Worm (Caenorhabditis elegans) whole organism, midembryonic: Measurements from ENCODE around the gene fbxb-74.

ENCODE experiments used
- flt-1 ChIP-seq: fragments of 200-800 bp; sonication (Bioruptor generic); IDR thresholded peaks from 2 replicates; pipeline ENCODE4 v1.3.6; 2022; ENCODE audit warnings: missing genetic modification characterization, missing compliant biosample characterization
- ref-1 ChIP-seq: fragments of 200-800 bp; sonication (Bioruptor generic); conservative IDR thresholded peaks from 2 replicates; pipeline ENCODE4 v1.3.6; 2022; ENCODE audit warnings: missing genetic modification reagents, missing genetic modification characterization, missing compliant biosample characterization
- tab-1 ChIP-seq: fragments of 200-800 bp; sonication (Bioruptor generic); IDR thresholded peaks from 2 replicates; pipeline ENCODE4 v1.3.6; 2022; ENCODE audit warnings: missing genetic modification characterization, missing compliant biosample characterization
- ztf-29 ChIP-seq: fragments of 200-800 bp; sonication (Bioruptor generic); IDR thresholded peaks from 2 replicates; pipeline ENCODE4 v1.3.6; 2022; ENCODE audit warnings: missing genetic modification reagents, missing genetic modification characterization, missing compliant biosample characterization

- TF ChIP-seq ztf-29 (no peak), flt-1 (peak; percentile 28; the same call in 1 of the 2 replicates), ref-1 (GFP tag; lab: Robert Waterston, UW) (no peak; the same call in 1 of the 2 replicates), tab-1 (GFP tag; lab: Robert Waterston, UW) (peak; percentile 63; the same call in 1 of the 2 replicates)
Observed at ce11 chrIV:4469770-4470709, 30.9 kb upstream of the fbxb-74 start.
